Fruit fly (Drosophila melanogaster) whole organism, embryonic: ENCODE measurements around the gene CG15027.

Experiments
- Ada2b ChIP-seq: fragments of 200-800 bp; sonication (Bioruptor generic); IDR thresholded peaks from 2 replicates; pipeline ENCODE4 v1.3.6; 2022; ENCODE audit warnings: missing biosample characterization, missing genetic modification characterization
- CG11456 ChIP-seq: fragments of 200-800 bp; sonication (Bioruptor generic); IDR thresholded peaks from 3 replicates; pipeline ENCODE4 v1.3.6; 2022; ENCODE audit warnings: missing biosample characterization, missing genetic modification characterization
- CG13424 ChIP-seq: fragments of 200-800 bp; sonication (Bioruptor generic); optimal IDR thresholded peaks from 2 replicates; lab custom pipeline; 2019; ENCODE audit warnings: missing biosample characterization, mild to moderate bottlenecking, missing genetic modification characterization, moderate library complexity
- CG17612 ChIP-seq: fragments of 200-800 bp; sonication (Bioruptor generic); IDR thresholded peaks from 2 replicates; pipeline ENCODE4 v1.3.6; 2022; ENCODE audit warnings: missing biosample characterization, missing genetic modification characterization
- CG18599 ChIP-seq: fragments of 200-800 bp; sonication (Bioruptor generic); optimal IDR thresholded peaks from 3 replicates; lab custom pipeline; 2017; ENCODE audit warnings: missing biosample characterization, missing genetic modification characterization, mild to moderate bottlenecking, moderate library complexity, missing genetic modification reagents
- CG18764 ChIP-seq: fragments of 200-800 bp; sonication (Bioruptor generic); optimal IDR thresholded peaks from 3 replicates; lab custom pipeline; 2016; ENCODE audit warnings: missing biosample characterization, missing genetic modification characterization
- CG2129 ChIP-seq: fragments of 200-800 bp; sonication (Bioruptor generic); IDR thresholded peaks from 2 replicates; pipeline ENCODE4 v1.3.6; 2022; ENCODE audit warnings: missing biosample characterization, missing genetic modification characterization; ENCODE audit not compliant: partially characterized antibody
- CG31224 ChIP-seq: fragments of 200-800 bp; sonication (Bioruptor generic); IDR thresholded peaks from 2 replicates; pipeline ENCODE4 v1.3.6; 2022; ENCODE audit warnings: missing biosample characterization, missing genetic modification characterization
- CG31365 ChIP-seq: fragments of 200-800 bp; sonication (Bioruptor generic); optimal IDR thresholded peaks from 2 replicates; lab custom pipeline; 2018; ENCODE audit warnings: missing biosample characterization, mild to moderate bottlenecking, missing genetic modification characterization
- CG3281 ChIP-seq: fragments of 200-800 bp; sonication (Bioruptor generic); optimal IDR thresholded peaks from 3 replicates; lab custom pipeline; 2017; ENCODE audit warnings: missing biosample characterization, mild to moderate bottlenecking, missing genetic modification characterization
- CG3838 ChIP-seq: fragments of 200-800 bp; sonication (Bioruptor generic); optimal IDR thresholded peaks from 3 replicates; lab custom pipeline; 2016; ENCODE audit warnings: missing biosample characterization, missing genetic modification characterization
- CG4360 ChIP-seq: fragments of 200-800 bp; sonication (Bioruptor generic); IDR thresholded peaks from 2 replicates; pipeline ENCODE4 v1.3.6; 2022; ENCODE audit warnings: missing biosample characterization, missing genetic modification characterization
- CG4707 ChIP-seq: fragments of 200-800 bp; sonication (Bioruptor generic); optimal IDR thresholded peaks from 2 replicates; lab custom pipeline; 2018; ENCODE audit warnings: missing biosample characterization, mild to moderate bottlenecking, missing genetic modification characterization, moderate library complexity
- CG4730 ChIP-seq: fragments of 200-800 bp; sonication (Bioruptor generic); IDR thresholded peaks from 2 replicates; pipeline ENCODE4 v1.3.6; 2022; ENCODE audit warnings: missing biosample characterization, missing genetic modification characterization
- CG6654 ChIP-seq: fragments of 200-800 bp; sonication (Bioruptor generic); optimal IDR thresholded peaks from 2 replicates; lab custom pipeline; 2017; ENCODE audit warnings: missing biosample characterization, mild to moderate bottlenecking, missing genetic modification characterization
- CG7745 ChIP-seq: fragments of 200-800 bp; sonication (Bioruptor generic); optimal IDR thresholded peaks from 2 replicates; lab custom pipeline; 2018; ENCODE audit warnings: missing biosample characterization, mild to moderate bottlenecking, missing genetic modification characterization, moderate library complexity
- CG7963 ChIP-seq: fragments of 200-800 bp; sonication (Bioruptor generic); IDR thresholded peaks from 3 replicates; pipeline ENCODE4 v1.3.6; 2022; ENCODE audit warnings: missing biosample characterization, missing genetic modification characterization; ENCODE audit not compliant: partially characterized antibody
- CG9797 ChIP-seq: fragments of 200-800 bp; sonication (Bioruptor generic); optimal IDR thresholded peaks from 3 replicates; lab custom pipeline; 2018; ENCODE audit warnings: missing biosample characterization, mild to moderate bottlenecking, missing genetic modification characterization
- CTCF ChIP-seq: fragments of 200-800 bp; sonication (Bioruptor generic); optimal IDR thresholded peaks from 2 replicates; lab custom pipeline; 2017; ENCODE audit warnings: missing biosample characterization, mild to moderate bottlenecking, missing genetic modification characterization, moderate library complexity
- Camta ChIP-seq: fragments of 200-800 bp; sonication (Bioruptor generic); optimal IDR thresholded peaks from 2 replicates; lab custom pipeline; 2016; ENCODE audit warnings: missing biosample characterization, missing genetic modification characterization
- D ChIP-seq, 2 experiments: fragments of 200-800 bp in 1 of 2; fragments of >200 bp in 1 of 2; sonication (Bioruptor generic) in 1 of 2; optimal IDR thresholded peaks; 2 replicates in 1 of 2; 3 replicates in 1 of 2; lab custom pipeline; 2017; ENCODE audit warnings: mild to moderate bottlenecking in 1 of 2, missing biosample characterization in 1 of 2, missing genetic modification characterization in 1 of 2, missing genetic modification reagents in 1 of 2
- Dip3 ChIP-seq: fragments of 200-800 bp; sonication (Bioruptor generic); optimal IDR thresholded peaks from 3 replicates; lab custom pipeline; 2016; ENCODE audit warnings: missing biosample characterization, missing genetic modification characterization
- Fer2 ChIP-seq: fragments of 200-800 bp; sonication (Bioruptor generic); optimal IDR thresholded peaks from 2 replicates; lab custom pipeline; 2018; ENCODE audit warnings: missing biosample characterization, mild to moderate bottlenecking, missing genetic modification characterization, moderate library complexity
- Fer3 ChIP-seq: fragments of 200-800 bp; sonication (Bioruptor generic); optimal IDR thresholded peaks from 2 replicates; lab custom pipeline; 2018; ENCODE audit warnings: missing biosample characterization, mild to moderate bottlenecking, missing genetic modification characterization, moderate library complexity
- Jarid2 ChIP-seq: fragments of 200-800 bp; sonication (Bioruptor generic); optimal IDR thresholded peaks from 3 replicates; lab custom pipeline; 2017; ENCODE audit warnings: mild to moderate bottlenecking, missing biosample characterization, missing genetic modification reagents, missing genetic modification characterization
- Myb ChIP-seq: fragments of 200-800 bp; sonication (Bioruptor generic); optimal IDR thresholded peaks from 2 replicates; lab custom pipeline; 2016; ENCODE audit warnings: missing biosample characterization, missing genetic modification characterization
- Oaz ChIP-seq: fragments of 200-800 bp; sonication (Bioruptor generic); IDR thresholded peaks from 2 replicates; pipeline ENCODE4 v1.3.6; 2022; ENCODE audit warnings: missing biosample characterization, missing genetic modification characterization
- Xbp1 ChIP-seq: fragments of 200-800 bp; sonication (Bioruptor generic); optimal IDR thresholded peaks from 3 replicates; lab custom pipeline; 2016; ENCODE audit warnings: missing biosample characterization, mild to moderate bottlenecking, missing genetic modification characterization
- abd-A ChIP-seq: fragments of 200-800 bp; sonication (Bioruptor generic); optimal IDR thresholded peaks from 3 replicates; lab custom pipeline; 2019; ENCODE audit warnings: missing biosample characterization, mild to moderate bottlenecking, missing genetic modification characterization, moderate library complexity
- ato ChIP-seq: fragments of 200-800 bp; sonication (Bioruptor generic); IDR thresholded peaks from 2 replicates; pipeline ENCODE4 v1.3.6; 2022; ENCODE audit warnings: missing biosample characterization, missing genetic modification characterization; ENCODE audit not compliant: partially characterized antibody
- bigmax ChIP-seq: fragments of 200-800 bp; sonication (Bioruptor generic); optimal IDR thresholded peaks from 2 replicates; lab custom pipeline; 2018; ENCODE audit warnings: missing biosample characterization, mild to moderate bottlenecking, missing genetic modification characterization
- dmrt99B ChIP-seq: fragments of 200-800 bp; sonication (Bioruptor generic); optimal IDR thresholded peaks from 2 replicates; lab custom pipeline; 2018; ENCODE audit warnings: missing biosample characterization, mild to moderate bottlenecking, missing genetic modification characterization, moderate library complexity
- emc ChIP-seq: fragments of 200-800 bp; sonication (Bioruptor generic); optimal IDR thresholded peaks from 2 replicates; lab custom pipeline; 2016; ENCODE audit warnings: missing biosample characterization, missing genetic modification characterization
- ewg ChIP-seq: fragments of 200-800 bp; sonication (Bioruptor generic); optimal IDR thresholded peaks from 3 replicates; lab custom pipeline; 2017; ENCODE audit warnings: mild to moderate bottlenecking, missing biosample characterization, missing genetic modification reagents, missing genetic modification characterization
- fd3F ChIP-seq: fragments of 200-800 bp; sonication (Bioruptor generic); optimal IDR thresholded peaks from 2 replicates; lab custom pipeline; 2018; ENCODE audit warnings: missing biosample characterization, mild to moderate bottlenecking, missing genetic modification characterization, moderate library complexity
- grn ChIP-seq: fragments of 200-800 bp; sonication (Bioruptor generic); optimal IDR thresholded peaks from 3 replicates; lab custom pipeline; 2017; ENCODE audit warnings: missing biosample characterization, missing genetic modification characterization
- luna ChIP-seq: fragments of 200-800 bp; sonication (Bioruptor generic); optimal IDR thresholded peaks from 2 replicates; lab custom pipeline; 2016; ENCODE audit warnings: missing biosample characterization, missing genetic modification characterization
- mirr ChIP-seq: fragments of 200-800 bp; sonication (Bioruptor generic); optimal IDR thresholded peaks from 3 replicates; lab custom pipeline; 2018; ENCODE audit warnings: missing biosample characterization, mild to moderate bottlenecking, missing genetic modification characterization
- p53 ChIP-seq: fragments of 200-800 bp; sonication (Bioruptor generic); optimal IDR thresholded peaks from 2 replicates; lab custom pipeline; 2016; ENCODE audit warnings: missing biosample characterization, missing genetic modification characterization
- pan ChIP-seq, 4 experiments: fragments of >200 bp in 3 of 4; fragments of 200-800 bp in 1 of 4; sonication (Bioruptor generic) in 1 of 4; optimal IDR thresholded peaks in 3 of 4; IDR thresholded peaks in 1 of 4; 2 replicates each; pipeline versions ENCODE4 v1.3.6 to Lab custom; 2017 to 2022; ENCODE audit warnings: missing biosample characterization in 2 of 4, missing genetic modification characterization in 2 of 4, mixed read lengths in 1 of 4
- pfk ChIP-seq: fragments of 200-800 bp; sonication (Bioruptor generic); optimal IDR thresholded peaks from 2 replicates; lab custom pipeline; 2018; ENCODE audit warnings: missing biosample characterization, mild to moderate bottlenecking, missing genetic modification characterization, moderate library complexity
- pum ChIP-seq: fragments of 200-800 bp; sonication (Bioruptor generic); optimal IDR thresholded peaks from 2 replicates; lab custom pipeline; 2016; ENCODE audit warnings: missing biosample characterization, missing genetic modification characterization
- repo ChIP-seq: fragments of 200-800 bp; sonication (Bioruptor generic); optimal IDR thresholded peaks from 2 replicates; lab custom pipeline; 2016; ENCODE audit warnings: missing biosample characterization, missing genetic modification characterization
- sens-2 ChIP-seq: fragments of 200-800 bp; sonication (Bioruptor generic); IDR thresholded peaks from 2 replicates; pipeline ENCODE4 v1.3.6; 2022; ENCODE audit warnings: missing biosample characterization, missing genetic modification characterization
- so ChIP-seq: fragments of 200-800 bp; sonication (Bioruptor generic); IDR thresholded peaks from 3 replicates; pipeline ENCODE4 v1.3.6; 2022; ENCODE audit warnings: missing biosample characterization, missing genetic modification characterization
- stwl ChIP-seq: fragments of 200-800 bp; sonication (Bioruptor generic); optimal IDR thresholded peaks from 3 replicates; lab custom pipeline; 2018; ENCODE audit warnings: missing biosample characterization, mild to moderate bottlenecking, missing genetic modification characterization, moderate library complexity
- ttk ChIP-seq: fragments of 200-800 bp; sonication (Bioruptor generic); IDR thresholded peaks from 2 replicates; pipeline ENCODE4 v2.1.2; 2022; ENCODE audit warnings: missing biosample characterization, missing genetic modification characterization
- usp ChIP-seq: fragments of >200 bp; optimal IDR thresholded peaks from 2 replicates; lab custom pipeline; 2017; ENCODE audit warnings: missing biosample characterization, missing genetic modification characterization

Gene CG15027

DNA sequence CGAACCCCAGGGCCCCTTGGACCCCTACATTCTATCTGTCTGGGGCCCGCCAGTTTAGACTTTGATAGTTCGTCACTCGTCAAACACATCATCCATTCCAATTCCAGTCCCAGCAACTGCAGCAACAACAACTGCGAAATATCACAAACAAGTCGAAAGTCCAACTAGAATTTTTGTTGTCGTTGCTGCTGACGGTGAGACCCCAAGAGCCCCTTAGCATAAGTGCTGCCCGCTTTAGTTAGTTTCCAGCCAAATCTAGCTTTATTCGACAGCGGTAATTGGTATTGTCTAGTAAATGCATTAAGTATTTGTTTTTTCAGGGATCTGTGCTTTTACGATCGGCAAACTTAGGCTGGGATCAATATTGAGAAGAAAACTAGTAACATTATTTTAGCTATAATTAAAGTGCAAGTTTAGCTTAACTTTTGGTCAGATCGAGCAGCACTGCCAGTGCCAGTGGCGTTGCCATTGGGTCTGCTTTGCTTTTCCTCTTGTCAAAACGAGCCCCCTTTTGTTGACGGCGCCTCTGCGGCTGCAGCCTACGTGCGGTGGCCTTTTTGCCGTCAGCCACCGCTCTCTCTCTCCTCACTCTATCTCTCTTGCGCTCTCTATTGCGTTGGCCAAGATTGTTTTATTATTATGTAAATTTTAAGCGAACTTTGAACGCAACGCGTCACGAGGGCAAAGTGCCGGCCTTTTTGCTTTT lies 10.8 kb downstream of the CG15027 start (continued):
- TF ChIP-seq abd-A (tag; lab: Kevin White, UChicago) = peak; percentile 51
- TF ChIP-seq CG18764 = peak; percentile 69
- TF ChIP-seq CG31224 (GFP tag; lab: Robert Waterston, UW) = peak; percentile 67
- TF ChIP-seq CG4730 (GFP tag; lab: Robert Waterston, UW) = peak; percentile 78
- peak; percentile 69 for TF ChIP-seq CG31365
- no peak for TF ChIP-seq bigmax
- TF ChIP-seq Dip3 (GFP tag; lab: Kevin White, UChicago) = peak; percentile 87
- TF ChIP-seq Fer2 (tag; lab: Kevin White, UChicago) = peak; percentile 67
- TF ChIP-seq CG4360 (GFP tag; lab: Robert Waterston, UW) = peak; percentile 76
- peak; percentile 46 for TF ChIP-seq CG6654
- TF ChIP-seq Camta = peak; percentile 91
- peak; percentile 91 for TF ChIP-seq pum (GFP tag; lab: Kevin White, UChicago)
- TF ChIP-seq CG7745 = no peak
- peak; percentile 79 for TF ChIP-seq Myb (GFP tag; lab: Kevin White, UChicago)
- TF ChIP-seq CG17612 (GFP tag; lab: Robert Waterston, UW) = peak; percentile 76
- peak; percentile 86 for TF ChIP-seq ttk (GFP tag; lab: Robert Waterston, UW)
- TF ChIP-seq CG13424 (tag; lab: Kevin White, UChicago) = peak; percentile 88
- TF ChIP-seq p53 = peak; percentile 86
- peak; percentile 57 for TF ChIP-seq Jarid2
- no peak for TF ChIP-seq CG2129 (GFP tag; lab: Robert Waterston, UW)
- TF ChIP-seq repo (GFP tag; lab: Kevin White, UChicago) = peak; percentile 88
- peak; percentile 26 for TF ChIP-seq CG9797 (GFP tag; lab: Kevin White, UChicago)
- TF ChIP-seq ato = no peak
- peak; percentile 82; the same call in 2 of the 3 replicates for TF ChIP-seq so
- TF ChIP-seq grn (GFP tag; lab: Kevin White, UChicago) = peak; percentile 23
- peak; percentile 95 for TF ChIP-seq CG18599
- no peak for TF ChIP-seq pan (optimal IDR thresholded peaks at IDR 0.05; lab: Kevin White, UChicago)
- TF ChIP-seq pan (GFP tag; optimal IDR thresholded peaks at IDR 0.05 in 1 of 2, IDR thresholded peaks at IDR 0.05 in 1 of 2) = peak in 1 of 2 experiments; percentile 89
- TF ChIP-seq pfk (GFP tag; lab: Kevin White, UChicago) = peak; percentile 15
- TF ChIP-seq sens-2 (GFP tag; lab: Robert Waterston, UW) = peak; percentile 63
- TF ChIP-seq Fer3 = peak; percentile 79
- peak; percentile 91 for TF ChIP-seq luna (GFP tag; lab: Kevin White, UChicago)
- TF ChIP-seq usp (GFP tag; lab: Kevin White, UChicago) = no peak
- peak; percentile 60 for TF ChIP-seq CG3838
- TF ChIP-seq CG3281 = peak; percentile 90
- peak; percentile 83 for TF ChIP-seq emc (GFP tag; lab: Kevin White, UChicago)
- peak; percentile 25 for TF ChIP-seq CTCF (GFP tag; lab: Kevin White, UChicago)
- peak; percentile 96 for TF ChIP-seq CG11456
- peak; percentile 80 for TF ChIP-seq fd3F
- peak; percentile 94 for TF ChIP-seq Xbp1 (GFP tag; lab: Kevin White, UChicago)
- TF ChIP-seq Ada2b (GFP tag; lab: Robert Waterston, UW) = peak; percentile 88
- TF ChIP-seq CG7963 (GFP tag; lab: Robert Waterston, UW) = no peak
- TF ChIP-seq stwl = peak; percentile 7
- peak; percentile 91 for TF ChIP-seq dmrt99B (tag; lab: Kevin White, UChicago)
- peak; percentile 76 for TF ChIP-seq mirr
- TF ChIP-seq ewg (GFP tag; lab: Kevin White, UChicago) = peak; percentile 81
- TF ChIP-seq D (optimal IDR thresholded peaks at IDR 0.05; lab: Kevin White, UChicago) = no peak
- peak; percentile 69 for TF ChIP-seq D (GFP tag; optimal IDR thresholded peaks at IDR 0.05; lab: Kevin White, UChicago)
- peak; percentile 67 for TF ChIP-seq Oaz (GFP tag; lab: Robert Waterston, UW)
- peak; percentile 41 for TF ChIP-seq CG4707 (GFP tag; lab: Kevin White, UChicago)
